Worm (Caenorhabditis elegans): ENCODE results near the gene T28F3.8.

The T28F3.8 gene

ce11 chrIV:17293679-17294078 is 13.4 kb downstream of the T28F3.8 start:
- TF ChIP-seq med-1 (GFP tag; optimal IDR thresholded peaks at IDR 0.05; ENCODE audit: insufficient read depth) (no peak), ztf-29 (GFP tag; IDR thresholded peaks at IDR 0.05) (no peak), tab-1 (GFP tag; IDR thresholded peaks at IDR 0.05) (no peak), flt-1 (GFP tag; IDR thresholded peaks at IDR 0.05) (no peak), ztf-23 (GFP tag; IDR thresholded peaks at IDR 0.05) (no peak), T22C8.4 (GFP tag; IDR thresholded peaks at IDR 0.05) (no peak), klf-2 (GFP tag; conservative IDR thresholded peaks at IDR 0.05) (no peak), cog-1 (tag; optimal IDR thresholded peaks at IDR 0.05) (no peak), ref-1 (GFP tag; conservative IDR thresholded peaks at IDR 0.05) (no peak)

- TF ChIP-seq cog-1 (tag; optimal IDR thresholded peaks at IDR 0.05), result no peak
- TF ChIP-seq ref-1 (GFP tag; conservative IDR thresholded peaks at IDR 0.05), result no peak
- no peak for TF ChIP-seq klf-2 (GFP tag; conservative IDR thresholded peaks at IDR 0.05)
- no peak for TF ChIP-seq ztf-23 (GFP tag; IDR thresholded peaks at IDR 0.05)
- TF ChIP-seq ztf-29 (GFP tag; IDR thresholded peaks at IDR 0.05), result no peak
- no peak for TF ChIP-seq flt-1 (GFP tag; IDR thresholded peaks at IDR 0.05)
- TF ChIP-seq tab-1 (GFP tag; IDR thresholded peaks at IDR 0.05), result no peak
- no peak for TF ChIP-seq med-1 (GFP tag; optimal IDR thresholded peaks at IDR 0.05; ENCODE audit: insufficient read depth)
- no peak for TF ChIP-seq T22C8.4 (GFP tag; IDR thresholded peaks at IDR 0.05)
These were observed 14.1 kb downstream of the T28F3.8 start for ce11 chrIV:17293068-17293467.

- TF ChIP-seq med-1 (GFP tag; optimal IDR thresholded peaks at IDR 0.05; ENCODE audit: insufficient read depth) (no peak), ztf-29 (GFP tag; IDR thresholded peaks at IDR 0.05) (no peak), klf-2 (GFP tag; conservative IDR thresholded peaks at IDR 0.05) (no peak), flt-1 (GFP tag; IDR thresholded peaks at IDR 0.05) (no peak)
These were observed 14.8 kb downstream of the T28F3.8 start for ce11 chrIV:17292350-17292749.

ce11 chrIV:17291629-17292199 is 15.4 kb downstream of the T28F3.8 start, which contains the start of the genes T28F3.11 and slc-17.4:
TSS of gene T28F3.11 (minus strand) at chrIV:17291679.
TSS of gene slc-17.4 (minus strand) at chrIV:17291733.
- TF ChIP-seq med-1 (GFP tag; optimal IDR thresholded peaks at IDR 0.05; ENCODE audit: insufficient read depth) (no peak), ztf-29 (GFP tag; IDR thresholded peaks at IDR 0.05) (no peak), klf-2 (GFP tag; conservative IDR thresholded peaks at IDR 0.05) (no peak), tab-1 (GFP tag; IDR thresholded peaks at IDR 0.05) (no peak), T22C8.4 (GFP tag; IDR thresholded peaks at IDR 0.05) (no peak), ztf-23 (GFP tag; IDR thresholded peaks at IDR 0.05) (no peak), cog-1 (tag; optimal IDR thresholded peaks at IDR 0.05) (no peak), ref-1 (GFP tag; conservative IDR thresholded peaks at IDR 0.05) (no peak), flt-1 (GFP tag; IDR thresholded peaks at IDR 0.05) (no peak)

- TF ChIP-seq med-1 (GFP tag; optimal IDR thresholded peaks at IDR 0.05; ENCODE audit: insufficient read depth) (no peak), ztf-23 (GFP tag; IDR thresholded peaks at IDR 0.05) (no peak), ztf-29 (GFP tag; IDR thresholded peaks at IDR 0.05) (no peak), flt-1 (GFP tag; IDR thresholded peaks at IDR 0.05) (no peak), T22C8.4 (GFP tag; IDR thresholded peaks at IDR 0.05) (no peak), tab-1 (GFP tag; IDR thresholded peaks at IDR 0.05) (no peak), cog-1 (tag; optimal IDR thresholded peaks at IDR 0.05) (no peak), ref-1 (GFP tag; conservative IDR thresholded peaks at IDR 0.05) (no peak), klf-2 (GFP tag; conservative IDR thresholded peaks at IDR 0.05) (no peak)
These were observed 19.0 kb downstream of the T28F3.8 start, which contains the start of gene zipt-7.1 for ce11 chrIV:17287908-17288675. TSS of gene zipt-7.1 (minus strand) at chrIV:17288139.

ce11 chrIV:17285263-17285662 is 21.9 kb downstream of the T28F3.8 start:
- no peak for TF ChIP-seq med-1 (GFP tag; optimal IDR thresholded peaks at IDR 0.05; ENCODE audit: insufficient read depth)
- TF ChIP-seq ztf-23 (GFP tag; IDR thresholded peaks at IDR 0.05), result no peak
- TF ChIP-seq tab-1 (GFP tag; IDR thresholded peaks at IDR 0.05), result no peak
- TF ChIP-seq ztf-29 (GFP tag; IDR thresholded peaks at IDR 0.05), result no peak
- TF ChIP-seq ref-1 (GFP tag; conservative IDR thresholded peaks at IDR 0.05), result no peak
- no peak for TF ChIP-seq klf-2 (GFP tag; conservative IDR thresholded peaks at IDR 0.05)
- TF ChIP-seq flt-1 (GFP tag; IDR thresholded peaks at IDR 0.05), result no peak
- TF ChIP-seq T22C8.4 (GFP tag; IDR thresholded peaks at IDR 0.05), result no peak
- TF ChIP-seq cog-1 (tag; optimal IDR thresholded peaks at IDR 0.05), result no peak

- TF ChIP-seq cog-1 (tag; optimal IDR thresholded peaks at IDR 0.05) (no peak), ref-1 (GFP tag; conservative IDR thresholded peaks at IDR 0.05) (no peak), ztf-23 (GFP tag; IDR thresholded peaks at IDR 0.05) (no peak), T22C8.4 (GFP tag; IDR thresholded peaks at IDR 0.05) (no peak), klf-2 (GFP tag; conservative IDR thresholded peaks at IDR 0.05) (no peak), ztf-29 (GFP tag; IDR thresholded peaks at IDR 0.05) (no peak), med-1 (GFP tag; optimal IDR thresholded peaks at IDR 0.05; ENCODE audit: insufficient read depth) (no peak), tab-1 (GFP tag; IDR thresholded peaks at IDR 0.05) (no peak), flt-1 (GFP tag; IDR thresholded peaks at IDR 0.05) (no peak)
These were observed 23.0 kb downstream of the T28F3.8 start, which contains the start of gene nra-1 for ce11 chrIV:17284099-17284498. TSS of gene nra-1 (minus strand) at chrIV:17284199.

ce11 chrIV:17281060-17282021 is 25.8 kb downstream of the T28F3.8 start:
- TF ChIP-seq ztf-23 (GFP tag; IDR thresholded peaks at IDR 0.05) (no peak), ztf-29 (GFP tag; IDR thresholded peaks at IDR 0.05) (no peak), tab-1 (GFP tag; IDR thresholded peaks at IDR 0.05) (no peak), klf-2 (GFP tag; conservative IDR thresholded peaks at IDR 0.05) (no peak), flt-1 (GFP tag; IDR thresholded peaks at IDR 0.05) (no peak), ref-1 (GFP tag; conservative IDR thresholded peaks at IDR 0.05) (no peak), cog-1 (tag; optimal IDR thresholded peaks at IDR 0.05) (no peak), med-1 (GFP tag; optimal IDR thresholded peaks at IDR 0.05; ENCODE audit: insufficient read depth) (no peak), T22C8.4 (GFP tag; IDR thresholded peaks at IDR 0.05) (no peak)

Measured in whole organism, midembryonic.